Worm (Caenorhabditis elegans) whole organism, L4/young adult: Measurements from ENCODE around the gene srbc-17.

Source experiments
- dao-5 ChIP-seq: sonication (generic microtip); optimal IDR thresholded peaks from 2 replicates; lab custom pipeline; 2016; ENCODE audit warnings: missing genotype, missing genetic modification characterization, moderate library complexity, missing compliant biosample characterization
- him-1 ChIP-seq: sonication (generic microtip); optimal IDR thresholded peaks from 2 replicates; lab custom pipeline; 2016; ENCODE audit warnings: missing genotype, missing genetic modification reagents, missing genetic modification characterization, missing compliant biosample characterization

- TF ChIP-seq him-1 (tag; lab: Kevin White, UChicago) (no peak), dao-5 (tag; lab: Kevin White, UChicago) (no peak)
Measured at ce11 chrV:2155232-2155631, 22.3 kb upstream of the srbc-17 start, which contains the start of gene srbc-21.
